Worm (Caenorhabditis elegans) whole organism, young adult: Measurements from ENCODE around the gene H34I24.1.

Experiments used
- B0336.3 ChIP-seq: fragments of 200-800 bp; sonication (Bioruptor generic); IDR thresholded peaks from 2 replicates; pipeline ENCODE4 v1.3.6; 2022; ENCODE audit warnings: missing genetic modification characterization, missing compliant biosample characterization
- D2030.7 ChIP-seq: fragments of 200-800 bp; sonication (Bioruptor generic); IDR thresholded peaks from 2 replicates; pipeline ENCODE4 v1.3.6; 2022; ENCODE audit warnings: missing genetic modification reagents, missing genetic modification characterization, missing compliant biosample characterization
- T26A5.8 ChIP-seq: sonication (generic microtip); optimal IDR thresholded peaks from 2 replicates; lab custom pipeline; 2016; ENCODE audit warnings: missing genetic modification characterization, missing compliant biosample characterization
- Y53G8AR.9 ChIP-seq: fragments of 200-800 bp; sonication (Bioruptor generic); conservative IDR thresholded peaks from 2 replicates; pipeline ENCODE4 v1.3.6; 2022; ENCODE audit warnings: missing genetic modification reagents, missing genetic modification characterization, missing compliant biosample characterization
- ama-1 ChIP-seq, 3 experiments: fragments of 150-350 bp in 1 of 3; sonication (generic microtip) in 2 of 3; optimal IDR thresholded peaks; 2 replicates each; lab custom pipeline; 2014 to 2018; ENCODE audit warnings: missing biosample characterization in 2 of 3, missing genetic modification characterization in 2 of 3, missing genetic modification reagents in 2 of 3
- ceh-58 ChIP-seq: fragments of 200-800 bp; sonication (Bioruptor generic); IDR thresholded peaks from 2 replicates; pipeline ENCODE4 v1.3.6; 2022; ENCODE audit warnings: missing genetic modification characterization, missing compliant biosample characterization
- dpff-1 ChIP-seq: sonication (generic microtip); optimal IDR thresholded peaks from 2 replicates; lab custom pipeline; 2017; ENCODE audit warnings: mild to moderate bottlenecking, missing genetic modification characterization, missing compliant biosample characterization
- pha-4 ChIP-seq: fragments of 150-350 bp; sonication (generic microtip); optimal IDR thresholded peaks from 2 replicates; lab custom pipeline; 2014; ENCODE audit warnings: missing biosample characterization, missing genetic modification reagents, missing genetic modification characterization
- unc-62 ChIP-seq: fragments of 150-350 bp; optimal IDR thresholded peaks from 2 replicates; lab custom pipeline; 2014; ENCODE audit warnings: missing biosample characterization, missing genetic modification reagents, missing genetic modification characterization
- ztf-3 ChIP-seq: fragments of 200-800 bp; sonication (Bioruptor generic); optimal IDR thresholded peaks from 2 replicates; lab custom pipeline; 2018; ENCODE audit warnings: mild to moderate bottlenecking, missing genetic modification characterization, missing compliant biosample characterization

DNA sequence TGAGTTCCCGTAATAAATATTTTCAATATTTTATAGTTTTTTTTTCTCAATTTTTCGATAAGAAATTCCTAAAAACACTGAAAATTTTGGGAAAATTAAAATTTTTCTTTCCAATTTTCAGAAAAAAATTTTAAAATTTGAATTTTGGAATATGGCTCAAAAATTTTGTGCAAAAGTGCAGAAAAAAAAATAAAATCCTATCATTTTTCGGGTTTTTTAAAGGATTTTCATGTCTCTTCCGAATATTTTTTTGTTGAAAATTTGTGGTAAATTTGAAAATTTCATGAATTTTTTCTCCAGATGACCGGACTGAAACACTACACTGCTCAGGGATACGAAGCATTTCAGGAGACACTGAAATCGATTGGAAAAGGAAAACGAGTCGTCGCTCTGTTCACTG lies 12.5 kb upstream of the H34I24.1 start, which contains the start of gene txdc-17:
- TF ChIP-seq ceh-58 (GFP tag; lab: Robert Waterston, UW) (no peak), B0336.3 (no peak), pha-4 (no peak), unc-62 (GFP tag; lab: Kevin White, UChicago) (no peak), Y53G8AR.9 (GFP tag; lab: Robert Waterston, UW) (no peak), ama-1 (optimal IDR thresholded peaks at IDR 0.05; lab: Kevin White, UChicago) (no peak), ama-1 (GFP tag; optimal IDR thresholded peaks at IDR 0.05; lab: Kevin White, UChicago) (no peak), dpff-1 (tag; lab: Kevin White, UChicago) (no peak), ztf-3 (GFP tag; lab: Kevin White, UChicago) (no peak), D2030.7 (GFP tag; lab: Robert Waterston, UW) (no peak), T26A5.8 (tag; lab: Kevin White, UChicago) (no peak)
